Worm (Caenorhabditis elegans) whole organism, L1 larva: ENCODE results near the gene T25B9.3.
A peak's percentile ranks its signal among the peaks of the same experiment; 100 is the strongest.

Source experiments
- C04F5.9 ChIP-seq: sonication (generic microtip); optimal IDR thresholded peaks from 2 replicates; lab custom pipeline; 2016; ENCODE audit warnings: missing genetic modification characterization, missing compliant biosample characterization
- Y116A8C.19 ChIP-seq: sonication (generic microtip); optimal IDR thresholded peaks from 2 replicates; lab custom pipeline; 2016; ENCODE audit warnings: missing compliant biosample characterization, missing genetic modification characterization, borderline replicate concordance
- aly-2 ChIP-seq: fragments of 150-350 bp; optimal IDR thresholded peaks from 2 replicates; lab custom pipeline; 2014; ENCODE audit warnings: missing biosample characterization, missing genetic modification characterization
- blmp-1 ChIP-seq: fragments of 150-350 bp; optimal IDR thresholded peaks from 2 replicates; lab custom pipeline; 2014; ENCODE audit warnings: missing biosample characterization, missing genetic modification characterization
- ceh-88 ChIP-seq: fragments of 200-800 bp; sonication (Bioruptor generic); IDR thresholded peaks from 2 replicates; pipeline ENCODE4 v1.3.6; 2022; ENCODE audit warnings: missing genetic modification characterization, missing compliant biosample characterization
- dpl-1 ChIP-seq, 3 experiments: fragments of 150-350 bp in 2 of 3; sonication (generic microtip) in 1 of 3; optimal IDR thresholded peaks; 2 replicates each; lab custom pipeline; 2014 to 2017; ENCODE audit warnings: missing biosample characterization in 3 of 3, missing genetic modification characterization in 3 of 3, missing genetic modification reagents in 3 of 3
- efl-1 ChIP-seq, 4 experiments: fragments of 150-350 bp; optimal IDR thresholded peaks in 3 of 4; peaks in 1 of 4; 1 replicate in 1 of 4; 2 replicates in 3 of 4; lab custom pipeline; 2014; ENCODE audit warnings: missing biosample characterization in 2 of 4, missing genetic modification characterization in 2 of 4, missing genetic modification reagents in 2 of 4
- egl-27 ChIP-seq, 2 experiments: fragments of 150-350 bp in 1 of 2; sonication (generic microtip); optimal IDR thresholded peaks; 3 replicates each; lab custom pipeline; 2017 to 2018; ENCODE audit warnings: missing biosample characterization in 2 of 2, missing genetic modification characterization in 2 of 2, missing genetic modification reagents in 2 of 2
- elt-3 ChIP-seq, 6 experiments: fragments of 150-350 bp in 1 of 6; sonication (generic microtip); optimal IDR thresholded peaks; 2 replicates each; lab custom pipeline; 2017 to 2018; ENCODE audit warnings: missing biosample characterization in 6 of 6, missing genetic modification characterization in 6 of 6, inconsistent platforms in 1 of 6
- fkh-10 ChIP-seq: sonication (generic microtip); optimal IDR thresholded peaks from 2 replicates; lab custom pipeline; 2017; ENCODE audit warnings: missing biosample characterization, missing genetic modification reagents, missing genetic modification characterization
- grh-1 ChIP-seq: fragments of 200-800 bp; sonication (Bioruptor generic); IDR thresholded peaks from 2 replicates; pipeline ENCODE4 v1.3.6; 2022; ENCODE audit warnings: missing genetic modification reagents, missing genetic modification characterization, missing compliant biosample characterization
- hlh-4 ChIP-seq: sonication (generic microtip); optimal IDR thresholded peaks from 2 replicates; lab custom pipeline; 2016; ENCODE audit warnings: mild to moderate bottlenecking, missing genetic modification characterization, missing compliant biosample characterization
- hpl-2 ChIP-seq: fragments of 150-350 bp; optimal IDR thresholded peaks from 2 replicates; lab custom pipeline; 2014; ENCODE audit warnings: missing biosample characterization, missing genetic modification reagents, missing genetic modification characterization
- isw-1 ChIP-seq: fragments of 200-800 bp; sonication (Bioruptor generic); IDR thresholded peaks from 2 replicates; pipeline ENCODE4 v1.3.6; 2022; ENCODE audit warnings: missing genetic modification characterization, missing compliant biosample characterization
- jun-1 ChIP-seq: fragments of 150-350 bp; optimal IDR thresholded peaks from 2 replicates; lab custom pipeline; 2014; ENCODE audit warnings: missing biosample characterization, missing genetic modification reagents, missing genetic modification characterization
- lin-14 ChIP-seq: fragments of 200-800 bp; sonication (Bioruptor generic); optimal IDR thresholded peaks from 2 replicates; lab custom pipeline; 2018; ENCODE audit warnings: mild to moderate bottlenecking, missing genetic modification characterization, moderate library complexity, missing compliant biosample characterization
- lin-35 ChIP-seq, 2 experiments: fragments of 150-350 bp; optimal IDR thresholded peaks; 2 replicates each; lab custom pipeline; 2014; ENCODE audit warnings: missing biosample characterization in 2 of 2, missing genetic modification characterization in 2 of 2, missing genetic modification reagents in 2 of 2
- lir-3 ChIP-seq: sonication (generic microtip); optimal IDR thresholded peaks from 2 replicates; lab custom pipeline; 2016; ENCODE audit warnings: mild to moderate bottlenecking, missing genetic modification characterization, moderate library complexity, missing compliant biosample characterization; ENCODE audit not compliant: poor library complexity
- lsy-2 ChIP-seq, 2 experiments: fragments of 150-350 bp; optimal IDR thresholded peaks; 2 replicates each; lab custom pipeline; 2014; ENCODE audit warnings: missing biosample characterization in 2 of 2, missing genetic modification characterization in 2 of 2
- mdl-1 ChIP-seq, 2 experiments: fragments of 150-350 bp; optimal IDR thresholded peaks; 2 replicates each; lab custom pipeline; 2014 to 2017; ENCODE audit warnings: missing biosample characterization in 2 of 2, missing genetic modification characterization in 2 of 2, inconsistent platforms in 1 of 2
- nhr-11 ChIP-seq: fragments of 150-350 bp; optimal IDR thresholded peaks from 2 replicates; lab custom pipeline; 2014; ENCODE audit warnings: missing biosample characterization, missing genetic modification characterization
- nhr-20 ChIP-seq: sonication (generic microtip); optimal IDR thresholded peaks from 2 replicates; lab custom pipeline; 2016; ENCODE audit warnings: mild to moderate bottlenecking, missing genetic modification characterization, missing compliant biosample characterization
- nhr-237 ChIP-seq: fragments of 150-350 bp; optimal IDR thresholded peaks from 2 replicates; lab custom pipeline; 2014; ENCODE audit warnings: missing biosample characterization, missing genetic modification characterization
- nhr-28 ChIP-seq: fragments of 150-350 bp; optimal IDR thresholded peaks from 2 replicates; lab custom pipeline; 2014; ENCODE audit warnings: missing biosample characterization, missing genetic modification characterization
- nhr-71 ChIP-seq: sonication (generic microtip); optimal IDR thresholded peaks from 2 replicates; lab custom pipeline; 2016; ENCODE audit warnings: mild to moderate bottlenecking, missing genetic modification characterization, moderate library complexity, missing compliant biosample characterization
- nhr-76 ChIP-seq: sonication (generic microtip); optimal IDR thresholded peaks from 2 replicates; lab custom pipeline; 2017; ENCODE audit warnings: missing biosample characterization, missing genetic modification characterization
- nhr-85 ChIP-seq: sonication (generic microtip); peaks from one replicate; lab custom pipeline; 2016; ENCODE audit warnings: missing genetic modification characterization, inconsistent platforms, missing compliant biosample characterization
- rnt-1 ChIP-seq: sonication (generic microtip); optimal IDR thresholded peaks from 2 replicates; lab custom pipeline; 2016; ENCODE audit warnings: mild to moderate bottlenecking, missing genetic modification characterization, moderate library complexity, missing compliant biosample characterization
- sox-4 ChIP-seq: sonication (generic microtip); optimal IDR thresholded peaks from 2 replicates; lab custom pipeline; 2016; ENCODE audit warnings: missing genetic modification characterization, missing compliant biosample characterization
- sptf-1 ChIP-seq: fragments of 150-350 bp; optimal IDR thresholded peaks from 2 replicates; lab custom pipeline; 2014; ENCODE audit warnings: missing biosample characterization, missing genetic modification characterization
- tbx-2 ChIP-seq: sonication (generic microtip); optimal IDR thresholded peaks from 2 replicates; lab custom pipeline; 2016; ENCODE audit warnings: missing genetic modification characterization, missing compliant biosample characterization
- tlp-1 ChIP-seq: fragments of 150-350 bp; optimal IDR thresholded peaks from 2 replicates; lab custom pipeline; 2014; ENCODE audit warnings: missing biosample characterization, missing genetic modification characterization
- unc-30 ChIP-seq: sonication (generic microtip); optimal IDR thresholded peaks from 2 replicates; lab custom pipeline; 2017; ENCODE audit warnings: missing biosample characterization, missing genetic modification characterization
- vab-15 ChIP-seq: sonication (generic microtip); optimal IDR thresholded peaks from 2 replicates; lab custom pipeline; 2017; ENCODE audit warnings: missing genotype, mild to moderate bottlenecking, missing genetic modification characterization, missing compliant biosample characterization
- zip-4 ChIP-seq: fragments of 200-800 bp; sonication (Bioruptor generic); optimal IDR thresholded peaks from 2 replicates; lab custom pipeline; 2018; ENCODE audit warnings: mild to moderate bottlenecking, missing genetic modification characterization, moderate library complexity, missing compliant biosample characterization
- ztf-11 ChIP-seq, 2 experiments: sonication (generic microtip); optimal IDR thresholded peaks; 2 replicates each; lab custom pipeline; 2016 to 2017; ENCODE audit warnings: missing genetic modification characterization in 2 of 2, missing biosample characterization in 1 of 2, missing compliant biosample characterization in 1 of 2

T25B9.3 gene

DNA sequence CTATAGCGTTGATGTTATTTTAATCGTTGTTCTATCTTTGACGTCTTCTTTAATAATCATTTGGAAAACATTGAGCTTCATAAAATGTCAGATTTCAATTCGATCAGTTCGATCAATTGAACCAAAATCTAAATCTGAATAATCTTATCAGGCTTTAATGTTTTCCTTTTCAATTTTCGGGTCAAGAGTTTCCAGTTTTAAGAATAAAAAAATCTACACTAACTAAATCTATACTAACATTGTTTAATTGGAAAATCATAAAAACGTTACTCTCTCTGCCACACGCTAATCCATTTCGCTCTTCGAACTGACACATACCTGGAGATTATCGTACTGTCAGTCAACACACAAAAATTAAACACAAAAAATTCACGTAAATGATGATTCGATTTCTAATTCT lies 19.6 kb downstream of the T25B9.3 start, which contains the start of gene T25B9.11:
T25B9.11 (plus strand) TSS at position 301 of the 400 bp plus-strand sequence.
- no peak for TF ChIP-seq sptf-1
- no peak for TF ChIP-seq nhr-28 (tag; lab: Kevin White, UChicago)
- no peak for TF ChIP-seq C04F5.9 (tag; lab: Kevin White, UChicago)
- TF ChIP-seq fkh-10 (GFP tag; lab: Kevin White, UChicago) = no peak
- TF ChIP-seq nhr-20 = no peak
- TF ChIP-seq vab-15 (tag; lab: Kevin White, UChicago) = no peak
- TF ChIP-seq tlp-1 (tag; lab: Kevin White, UChicago) = no peak

DNA sequence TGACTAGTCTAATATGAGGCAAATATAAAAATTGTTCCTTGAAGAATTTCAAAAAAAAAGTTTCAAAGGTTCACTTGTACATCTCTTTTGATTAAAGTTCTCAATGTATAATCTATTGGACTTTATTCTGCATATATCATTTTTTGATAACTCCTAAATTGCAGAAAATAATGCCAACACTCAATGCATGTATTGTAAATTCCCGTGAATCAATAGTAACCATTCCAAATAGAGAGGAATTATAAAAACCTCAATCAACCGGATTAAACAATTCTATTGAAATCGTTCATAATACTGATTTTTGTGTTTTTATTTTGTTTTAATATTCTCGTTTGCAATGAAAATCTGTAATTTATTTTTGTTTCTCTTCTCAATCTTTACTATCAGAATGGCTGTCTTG lies 20.5 kb downstream of the T25B9.3 start, which contains the start of gene T25B9.12:
T25B9.12 (plus strand) TSS at position 301 of the 400 bp plus-strand sequence.
- TF ChIP-seq nhr-76 = no peak
- no peak for TF ChIP-seq Y116A8C.19 (tag; lab: Kevin White, UChicago)
- TF ChIP-seq efl-1 (optimal IDR thresholded peaks at IDR 0.05; lab: Kevin White, UChicago) = no peak
- no peak for TF ChIP-seq efl-1 (GFP tag; optimal IDR thresholded peaks at IDR 0.05 in 1 of 2; lab: Kevin White, UChicago)
- no peak for TF ChIP-seq sptf-1
- TF ChIP-seq dpl-1 (GFP tag; optimal IDR thresholded peaks at IDR 0.05; lab: Kevin White, UChicago) = no peak
- TF ChIP-seq mdl-1 (tag; optimal IDR thresholded peaks at IDR 0.05; lab: Kevin White, UChicago) = no peak
- TF ChIP-seq rnt-1 (tag; lab: Kevin White, UChicago) = no peak
- no peak for TF ChIP-seq elt-3 (tag; optimal IDR thresholded peaks at IDR 0.05; lab: Kevin White, UChicago)
- no peak for TF ChIP-seq ceh-88
- no peak for TF ChIP-seq aly-2 (tag; lab: Kevin White, UChicago)
- TF ChIP-seq nhr-11 (tag; lab: Kevin White, UChicago) = no peak
- no peak for TF ChIP-seq blmp-1 (tag; lab: Kevin White, UChicago)
- TF ChIP-seq nhr-85 (tag; lab: Kevin White, UChicago) = no peak
- no peak for TF ChIP-seq sox-4 (tag; lab: Kevin White, UChicago)
- no peak for TF ChIP-seq nhr-71 (tag; lab: Kevin White, UChicago)
- TF ChIP-seq, all 84 proteins: peak for 0

DNA sequence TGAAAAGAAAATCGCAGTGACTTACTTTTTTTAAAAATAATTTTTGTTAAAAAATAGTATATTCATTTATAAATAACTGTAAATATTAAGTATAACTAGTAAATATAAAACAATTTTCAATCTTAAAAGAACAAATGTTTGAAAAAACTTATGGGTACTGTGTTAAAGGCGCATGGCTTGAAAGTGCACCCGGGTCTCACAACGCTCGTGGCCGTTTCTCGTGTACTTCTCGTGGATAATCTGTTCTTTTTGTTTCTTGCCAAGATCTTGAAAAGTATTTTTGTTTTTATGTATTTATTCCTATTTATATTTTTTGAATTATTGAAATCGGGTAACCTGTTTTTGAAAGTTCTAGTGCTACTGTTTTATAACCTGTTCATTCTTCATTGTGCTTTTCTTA lies 21.5 kb downstream of the T25B9.3 start:
- TF ChIP-seq efl-1 (optimal IDR thresholded peaks at IDR 0.05; lab: Kevin White, UChicago) (no peak), efl-1 (GFP tag; optimal IDR thresholded peaks at IDR 0.05 in 1 of 2; lab: Kevin White, UChicago) (peak in 1 of 2 experiments; percentile 4), egl-27 (tag; optimal IDR thresholded peaks at IDR 0.05; lab: Kevin White, UChicago) (no peak)

DNA sequence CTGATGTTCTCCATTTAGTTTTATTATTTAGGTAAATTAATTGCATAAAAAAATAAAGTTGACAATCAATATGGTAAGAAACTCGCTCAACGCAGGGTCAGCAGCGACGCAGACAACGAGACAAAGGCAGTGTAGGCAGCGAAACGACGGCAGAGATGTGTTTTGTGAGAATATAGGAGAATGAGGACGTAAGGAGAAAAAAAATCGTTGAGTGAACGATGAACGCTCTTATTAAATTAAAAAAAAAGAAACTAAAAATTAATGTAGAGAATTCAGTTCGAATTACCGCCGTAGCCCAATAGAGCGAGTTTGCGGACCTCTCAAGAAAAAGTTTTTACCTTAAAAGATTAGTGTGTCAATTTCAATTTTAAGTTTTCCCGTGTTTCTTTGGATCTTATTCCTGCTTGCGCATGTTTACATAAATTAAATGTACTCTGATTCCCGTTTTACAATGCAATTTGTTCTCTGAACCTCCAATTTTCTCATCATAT lies 23.6 kb downstream of the T25B9.3 start, which contains the start of gene T25B9.8:
T25B9.8 (minus strand) TSS at position 51 of the 491 bp plus-strand sequence.
- no peak for TF ChIP-seq zip-4 (GFP tag; lab: Kevin White, UChicago)
- peak in 1 of 2 experiments; percentile 42 for TF ChIP-seq efl-1 (optimal IDR thresholded peaks at IDR 0.05; lab: Kevin White, UChicago)
- TF ChIP-seq efl-1 (GFP tag; optimal IDR thresholded peaks at IDR 0.05 in 1 of 2; lab: Kevin White, UChicago) = peak; percentile 61 to 93
- TF ChIP-seq hpl-2 (GFP tag; lab: Kevin White, UChicago) = no peak
- TF ChIP-seq jun-1 = no peak
- TF ChIP-seq lsy-2 (tag; optimal IDR thresholded peaks at IDR 0.05; lab: Kevin White, UChicago) = peak in 1 of 2 experiments; percentile 18
- peak; percentile 1 to 44 for TF ChIP-seq lin-35 (GFP tag; optimal IDR thresholded peaks at IDR 0.05; lab: Kevin White, UChicago)
- TF ChIP-seq rnt-1 (tag; lab: Kevin White, UChicago) = peak; percentile 23
- peak in 2 of 3 experiments; percentile 40 to 58 for TF ChIP-seq dpl-1 (GFP tag; optimal IDR thresholded peaks at IDR 0.05; lab: Kevin White, UChicago)
- peak; percentile 19 for TF ChIP-seq lin-14 (GFP tag; lab: Kevin White, UChicago)

DNA sequence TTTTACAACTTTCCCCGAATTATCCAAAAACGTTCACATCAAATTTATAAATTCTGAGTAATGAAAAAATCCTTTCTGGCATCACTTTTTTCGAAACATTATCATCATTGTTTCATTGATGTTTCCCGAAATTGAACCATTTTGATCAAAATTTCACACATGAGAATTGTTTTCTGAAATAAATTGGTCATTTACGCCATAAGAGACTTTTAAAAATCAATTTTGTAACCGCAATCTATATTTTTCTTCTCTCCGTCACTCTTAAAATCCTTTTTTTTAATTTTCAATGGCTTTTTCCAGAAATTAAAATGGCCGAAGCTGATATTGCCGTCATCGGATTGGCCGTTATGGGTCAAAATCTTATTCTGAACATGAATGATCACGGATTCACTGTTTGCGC lies 24.8 kb downstream of the T25B9.3 start, which contains the start of gene T25B9.9:
T25B9.9 (plus strand) TSS at position 301 of the 400 bp plus-strand sequence.
- TF ChIP-seq hlh-4 (tag; lab: Kevin White, UChicago) (no peak), nhr-237 (tag; lab: Kevin White, UChicago) (no peak), rnt-1 (tag; lab: Kevin White, UChicago) (no peak), grh-1 (GFP tag; lab: Robert Waterston, UW) (no peak), tbx-2 (tag; lab: Kevin White, UChicago) (no peak), ztf-11 (tag; optimal IDR thresholded peaks at IDR 0.05; lab: Kevin White, UChicago) (no peak), lir-3 (tag; lab: Kevin White, UChicago) (no peak), aly-2 (tag; lab: Kevin White, UChicago) (no peak), nhr-11 (tag; lab: Kevin White, UChicago) (no peak), isw-1 (no peak), unc-30 (tag; lab: Kevin White, UChicago) (no peak)
- TF ChIP-seq, all 84 proteins: peak for 0
